Fruit fly (Drosophila melanogaster) S2 (cell line): ENCODE results near the gene CG18662.

ENCODE experiments used
- CG8478 ChIP-seq: fragments of >200 bp; optimal IDR thresholded peaks from 2 replicates; lab custom pipeline; 2018
- CTCF ChIP-seq, 2 experiments: fragments of >200 bp; optimal IDR thresholded peaks; 2 replicates each; lab custom pipeline; 2018

- TF ChIP-seq CTCF (optimal IDR thresholded peaks at IDR 0.05; lab: Kevin White, UChicago) (no peak), CG8478 (lab: Kevin White, UChicago) (no peak)
Measured at dm6 chr2L:8984614-8985318, 4.3 kb downstream of the CG18662 start, which contains the start of gene CG13101.
